Fruit fly (Drosophila melanogaster) whole organism, prepupa: ENCODE results near the gene Miga.

Source experiments
- Blimp-1 ChIP-seq: fragments of 200-800 bp; sonication (Bioruptor generic); optimal IDR thresholded peaks from 3 replicates; lab custom pipeline; 2017; ENCODE audit warnings: missing biosample characterization, missing genetic modification characterization, mild to moderate bottlenecking, moderate library complexity, missing genetic modification reagents
- CG10631 ChIP-seq: fragments of 200-800 bp; sonication (Bioruptor generic); optimal IDR thresholded peaks from 2 replicates; lab custom pipeline; 2016; ENCODE audit warnings: missing biosample characterization, missing genetic modification characterization
- CG10669 ChIP-seq: fragments of 200-800 bp; sonication (Bioruptor generic); optimal IDR thresholded peaks from 3 replicates; lab custom pipeline; 2018; ENCODE audit warnings: missing biosample characterization, mild to moderate bottlenecking, missing genetic modification characterization, moderate library complexity
- CG11294 ChIP-seq: fragments of 200-800 bp; sonication (Bioruptor generic); IDR thresholded peaks from 2 replicates; pipeline ENCODE4 v1.3.6; 2022; ENCODE audit warnings: missing biosample characterization, missing genetic modification characterization
- CG11762 ChIP-seq: fragments of 200-800 bp; sonication (Bioruptor generic); optimal IDR thresholded peaks from 3 replicates; lab custom pipeline; 2016; ENCODE audit warnings: missing biosample characterization, missing genetic modification characterization; ENCODE audit not compliant: insufficient read depth
- CG11902 ChIP-seq: fragments of 200-800 bp; sonication (Bioruptor generic); optimal IDR thresholded peaks from 3 replicates; lab custom pipeline; 2016; ENCODE audit warnings: missing biosample characterization, missing genetic modification characterization
- CG15336 ChIP-seq: fragments of 200-800 bp; sonication (Bioruptor generic); IDR thresholded peaks from 2 replicates; pipeline ENCODE4 v1.3.6; 2022; ENCODE audit warnings: missing biosample characterization, missing genetic modification characterization
- CG1621 ChIP-seq: fragments of 200-800 bp; sonication (Bioruptor generic); optimal IDR thresholded peaks from 3 replicates; lab custom pipeline; 2018; ENCODE audit warnings: missing biosample characterization, mild to moderate bottlenecking, missing genetic modification characterization
- CG16779 ChIP-seq: fragments of 200-800 bp; sonication (Bioruptor generic); optimal IDR thresholded peaks from 3 replicates; lab custom pipeline; 2017; ENCODE audit warnings: missing biosample characterization, mild to moderate bottlenecking, missing genetic modification characterization
- CG3032 ChIP-seq: fragments of 200-800 bp; optimal IDR thresholded peaks from 2 replicates; lab custom pipeline; 2019; ENCODE audit warnings: missing biosample characterization, mild to moderate bottlenecking, missing genetic modification characterization, moderate library complexity
- CG31627 ChIP-seq: fragments of 200-800 bp; sonication (Bioruptor generic); optimal IDR thresholded peaks from 3 replicates; lab custom pipeline; 2016; ENCODE audit warnings: missing biosample characterization, missing genetic modification characterization
- CG32006 ChIP-seq: fragments of 200-800 bp; sonication (Bioruptor generic); optimal IDR thresholded peaks from 3 replicates; lab custom pipeline; 2017; ENCODE audit warnings: missing biosample characterization, mild to moderate bottlenecking, missing genetic modification characterization
- CG3919 ChIP-seq: fragments of 200-800 bp; sonication (Bioruptor generic); optimal IDR thresholded peaks from 3 replicates; lab custom pipeline; 2016; ENCODE audit warnings: missing biosample characterization, missing genetic modification characterization
- CG4318 ChIP-seq: fragments of 200-800 bp; sonication (Bioruptor generic); optimal IDR thresholded peaks from 3 replicates; lab custom pipeline; 2017; ENCODE audit warnings: missing biosample characterization, mild to moderate bottlenecking, missing genetic modification characterization
- CG6276 ChIP-seq: fragments of 200-800 bp; sonication (Bioruptor generic); optimal IDR thresholded peaks from 2 replicates; lab custom pipeline; 2017; ENCODE audit warnings: missing biosample characterization, mild to moderate bottlenecking, missing genetic modification characterization
- CG6792 ChIP-seq: fragments of 200-800 bp; sonication (Bioruptor generic); optimal IDR thresholded peaks from 3 replicates; lab custom pipeline; 2016; ENCODE audit warnings: missing biosample characterization, missing genetic modification characterization
- CG7368 ChIP-seq: fragments of 200-800 bp; sonication (Bioruptor generic); optimal IDR thresholded peaks from 3 replicates; lab custom pipeline; 2016; ENCODE audit warnings: missing biosample characterization, missing genetic modification characterization
- CG8119 ChIP-seq: fragments of 200-800 bp; sonication (Bioruptor generic); IDR thresholded peaks from 3 replicates; pipeline ENCODE4 v1.3.6; 2022; ENCODE audit warnings: missing biosample characterization, missing genetic modification characterization
- CG8319 ChIP-seq: fragments of 200-800 bp; sonication (Bioruptor generic); optimal IDR thresholded peaks from 3 replicates; lab custom pipeline; 2016; ENCODE audit warnings: missing biosample characterization, missing genetic modification characterization
- CG9139 ChIP-seq: fragments of 200-800 bp; sonication (Bioruptor generic); optimal IDR thresholded peaks from 3 replicates; lab custom pipeline; 2017; ENCODE audit warnings: missing biosample characterization, mild to moderate bottlenecking, missing genetic modification characterization
- Eip75B ChIP-seq: fragments of 200-800 bp; sonication (Bioruptor generic); optimal IDR thresholded peaks from 3 replicates; lab custom pipeline; 2016; ENCODE audit warnings: missing biosample characterization, missing genetic modification characterization
- Eip93F ChIP-seq: fragments of 200-800 bp; sonication (Bioruptor generic); optimal IDR thresholded peaks from 2 replicates; lab custom pipeline; 2016; ENCODE audit warnings: missing biosample characterization, mild to moderate bottlenecking, missing genetic modification characterization
- Ets21C ChIP-seq: fragments of 200-800 bp; sonication (Bioruptor generic); optimal IDR thresholded peaks from 3 replicates; lab custom pipeline; 2016; ENCODE audit warnings: missing biosample characterization, missing genetic modification characterization
- Gug ChIP-seq: fragments of 200-800 bp; sonication (Bioruptor generic); IDR thresholded peaks from 2 replicates; pipeline ENCODE4 v1.3.6; 2022; ENCODE audit warnings: missing biosample characterization, missing genetic modification characterization
- Hr38 ChIP-seq: sonication (Bioruptor generic); optimal IDR thresholded peaks from 2 replicates; lab custom pipeline; 2016; ENCODE audit warnings: missing biosample characterization, missing genetic modification characterization
- Hr39 ChIP-seq: fragments of 200-800 bp; sonication (Bioruptor generic); optimal IDR thresholded peaks from 2 replicates; lab custom pipeline; 2016; ENCODE audit warnings: missing biosample characterization, missing genetic modification characterization
- Hr4 ChIP-seq: fragments of 200-800 bp; sonication (Bioruptor generic); optimal IDR thresholded peaks from 3 replicates; lab custom pipeline; 2016; ENCODE audit warnings: missing biosample characterization, missing genetic modification characterization
- Met ChIP-seq: fragments of 200-800 bp; sonication (Bioruptor generic); optimal IDR thresholded peaks from 3 replicates; lab custom pipeline; 2016; ENCODE audit warnings: missing biosample characterization, missing genetic modification characterization
- OdsH ChIP-seq: fragments of 200-800 bp; sonication (Bioruptor generic); optimal IDR thresholded peaks from 3 replicates; lab custom pipeline; 2016; ENCODE audit warnings: missing biosample characterization, missing genetic modification characterization
- Smox ChIP-seq: fragments of 200-800 bp; sonication (Bioruptor generic); optimal IDR thresholded peaks from 3 replicates; lab custom pipeline; 2016; ENCODE audit warnings: missing biosample characterization, missing genetic modification characterization
- Sox102F ChIP-seq: fragments of 200-800 bp; sonication (Bioruptor generic); optimal IDR thresholded peaks from 2 replicates; lab custom pipeline; 2016; ENCODE audit warnings: missing biosample characterization, mild to moderate bottlenecking, missing genetic modification characterization
- Sox14 ChIP-seq: fragments of 200-800 bp; sonication (Bioruptor generic); optimal IDR thresholded peaks from 3 replicates; lab custom pipeline; 2016; ENCODE audit warnings: missing biosample characterization, missing genetic modification characterization
- acj6 ChIP-seq: fragments of 200-800 bp; sonication (Bioruptor generic); optimal IDR thresholded peaks from 3 replicates; lab custom pipeline; 2016; ENCODE audit warnings: missing biosample characterization, missing genetic modification characterization
- cyc ChIP-seq: fragments of 200-800 bp; sonication (Bioruptor generic); optimal IDR thresholded peaks from 3 replicates; lab custom pipeline; 2016; ENCODE audit warnings: missing biosample characterization, missing genetic modification characterization
- dsx ChIP-seq: fragments of 200-800 bp; optimal IDR thresholded peaks from 3 replicates; lab custom pipeline; 2019; ENCODE audit warnings: missing biosample characterization, mild to moderate bottlenecking, missing genetic modification characterization, moderate library complexity; ENCODE audit not compliant: poor library complexity, severe bottlenecking
- esn ChIP-seq: fragments of 200-800 bp; sonication (Bioruptor generic); optimal IDR thresholded peaks from 2 replicates; lab custom pipeline; 2016; ENCODE audit warnings: missing biosample characterization, mild to moderate bottlenecking, missing genetic modification characterization, moderate library complexity
- fd85E ChIP-seq: fragments of 200-800 bp; sonication (Bioruptor generic); optimal IDR thresholded peaks from 3 replicates; lab custom pipeline; 2016; ENCODE audit warnings: missing biosample characterization, missing genetic modification characterization
- fkh ChIP-seq: fragments of 200-800 bp; sonication (Bioruptor generic); optimal IDR thresholded peaks from 3 replicates; lab custom pipeline; 2017; ENCODE audit warnings: missing biosample characterization, mild to moderate bottlenecking, missing genetic modification characterization, moderate library complexity
- spab ChIP-seq: fragments of 200-800 bp; sonication (Bioruptor generic); optimal IDR thresholded peaks from 2 replicates; lab custom pipeline; 2017; ENCODE audit warnings: missing biosample characterization, mild to moderate bottlenecking, missing genetic modification characterization, missing genetic modification reagents
- svp ChIP-seq: fragments of 200-800 bp; sonication (Bioruptor generic); peaks from one replicate; lab custom pipeline; 2016; ENCODE audit warnings: missing biosample characterization, missing genetic modification characterization
- topi ChIP-seq: fragments of 200-800 bp; sonication (Bioruptor generic); optimal IDR thresholded peaks from 3 replicates; lab custom pipeline; 2016; ENCODE audit warnings: missing biosample characterization, missing genetic modification characterization
- vri ChIP-seq: fragments of 200-800 bp; sonication (Bioruptor generic); optimal IDR thresholded peaks from 3 replicates; lab custom pipeline; 2016; ENCODE audit warnings: missing biosample characterization, mild to moderate bottlenecking, missing genetic modification characterization

Miga gene

DNA sequence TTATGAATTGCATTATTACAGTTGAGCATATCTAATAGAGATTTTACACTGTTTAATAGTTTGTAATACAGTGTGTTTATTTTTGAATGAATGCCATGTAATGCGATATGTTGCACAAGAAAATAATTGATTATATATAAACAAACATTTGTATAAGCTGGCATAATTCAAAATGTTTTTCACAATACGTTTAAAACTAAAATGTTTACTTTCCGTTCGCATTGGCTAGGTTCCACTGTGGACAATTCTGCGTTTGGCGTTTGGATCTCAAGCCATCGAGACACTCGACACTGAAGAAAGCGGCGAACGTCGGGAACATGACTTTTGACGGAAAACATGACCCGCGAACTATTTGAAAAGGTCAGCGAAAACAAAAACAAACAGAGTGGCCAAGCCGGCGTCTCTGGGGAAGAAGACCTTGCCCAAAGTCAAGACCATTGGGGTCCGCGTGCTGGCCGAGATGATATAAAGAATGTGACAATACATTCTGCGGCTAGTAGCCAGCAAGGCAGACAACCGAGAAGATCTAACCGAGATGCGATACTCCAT, 35.8 kb upstream of the Miga start, which contains the start of gene Cp7Fb:
Cp7Fb (plus strand) TSS at position 499 of the 549 bp plus-strand sequence.
- no peak for TF ChIP-seq CG3919
- no peak for TF ChIP-seq CG10631 (GFP tag; lab: Kevin White, UChicago)
- TF ChIP-seq Smox = no peak
- TF ChIP-seq CG3032 = no peak
- TF ChIP-seq esn (GFP tag; lab: Kevin White, UChicago) = no peak
- no peak for TF ChIP-seq topi (GFP tag; lab: Kevin White, UChicago)
- no peak for TF ChIP-seq CG10669 (GFP tag; lab: Kevin White, UChicago)
- TF ChIP-seq CG11294 (GFP tag; lab: Robert Waterston, UW) = no peak
- no peak for TF ChIP-seq Hr38
- TF ChIP-seq Ets21C (GFP tag; lab: Kevin White, UChicago) = no peak
- no peak for TF ChIP-seq Sox14 (GFP tag; lab: Kevin White, UChicago)
- no peak for TF ChIP-seq CG7368 (GFP tag; lab: Kevin White, UChicago)
- TF ChIP-seq fkh (GFP tag; lab: Kevin White, UChicago) = no peak
- TF ChIP-seq CG6276 (GFP tag; lab: Kevin White, UChicago) = no peak
- no peak for TF ChIP-seq CG6792 (GFP tag; lab: Kevin White, UChicago)
- TF ChIP-seq Blimp-1 (GFP tag; lab: Kevin White, UChicago) = no peak
- no peak for TF ChIP-seq cyc (GFP tag; lab: Kevin White, UChicago)
- no peak for TF ChIP-seq Eip75B (GFP tag; lab: Kevin White, UChicago)
- TF ChIP-seq CG15336 (GFP tag; lab: Robert Waterston, UW) = no peak
- TF ChIP-seq acj6 (GFP tag; lab: Kevin White, UChicago) = no peak
- TF ChIP-seq, all 60 proteins: peak for 0

DNA sequence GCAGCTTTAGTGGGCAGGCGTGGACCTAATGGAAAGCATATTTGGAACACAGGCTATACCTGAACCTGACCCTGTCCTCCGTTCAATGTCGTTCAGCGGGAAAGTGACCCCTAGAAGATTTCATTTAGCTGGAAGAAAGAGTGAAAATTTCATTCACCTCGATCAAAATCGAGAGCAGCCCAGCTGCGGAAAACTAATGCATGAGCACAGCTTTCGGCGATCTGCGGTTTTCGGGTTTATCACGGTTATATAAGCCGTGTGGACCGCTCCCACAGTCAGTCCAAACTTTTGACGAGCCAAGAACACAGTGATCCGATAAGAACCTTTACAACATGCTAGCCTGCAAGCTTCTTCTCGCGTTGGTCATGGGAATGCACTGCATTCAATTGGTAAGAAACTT, 33.0 kb upstream of the Miga start, which contains the start of gene Cp7Fa:
Cp7Fa (plus strand) TSS at position 301 of the 400 bp plus-strand sequence.
- no peak for TF ChIP-seq Hr39 (GFP tag; lab: Kevin White, UChicago)

DNA sequence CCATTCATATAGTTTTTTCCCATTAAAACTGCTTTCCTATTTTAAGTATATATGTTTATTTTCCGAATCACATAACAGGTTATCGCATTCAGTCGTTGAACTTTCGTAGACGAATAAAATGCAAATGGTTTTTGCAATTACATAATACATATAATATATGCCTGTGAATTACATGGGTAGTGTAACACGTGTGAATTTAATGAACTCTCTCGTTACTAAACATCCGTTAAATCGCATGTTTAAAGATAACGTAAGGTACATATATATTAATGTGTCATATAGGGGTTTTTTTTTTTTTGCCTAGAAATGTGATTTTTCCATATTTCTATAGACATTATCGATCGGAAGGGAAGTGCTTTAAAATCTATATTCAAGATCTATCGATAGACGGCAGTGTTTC, 32.0 kb upstream of the Miga start:
- TF ChIP-seq Eip93F (GFP tag; lab: Kevin White, UChicago) (no peak), vri (GFP tag; lab: Kevin White, UChicago) (no peak), CG11762 (no peak), Ets21C (GFP tag; lab: Kevin White, UChicago) (no peak), Met (GFP tag; lab: Kevin White, UChicago) (no peak), CG16779 (tag; lab: Kevin White, UChicago) (no peak), CG10669 (GFP tag; lab: Kevin White, UChicago) (no peak), CG3032 (no peak), CG11902 (GFP tag; lab: Kevin White, UChicago) (no peak), CG8319 (GFP tag; lab: Kevin White, UChicago) (no peak), dsx (GFP tag; lab: Kevin White, UChicago) (no peak), spab (GFP tag; lab: Kevin White, UChicago) (no peak), Hr38 (no peak), Smox (no peak), CG4318 (no peak)

DNA sequence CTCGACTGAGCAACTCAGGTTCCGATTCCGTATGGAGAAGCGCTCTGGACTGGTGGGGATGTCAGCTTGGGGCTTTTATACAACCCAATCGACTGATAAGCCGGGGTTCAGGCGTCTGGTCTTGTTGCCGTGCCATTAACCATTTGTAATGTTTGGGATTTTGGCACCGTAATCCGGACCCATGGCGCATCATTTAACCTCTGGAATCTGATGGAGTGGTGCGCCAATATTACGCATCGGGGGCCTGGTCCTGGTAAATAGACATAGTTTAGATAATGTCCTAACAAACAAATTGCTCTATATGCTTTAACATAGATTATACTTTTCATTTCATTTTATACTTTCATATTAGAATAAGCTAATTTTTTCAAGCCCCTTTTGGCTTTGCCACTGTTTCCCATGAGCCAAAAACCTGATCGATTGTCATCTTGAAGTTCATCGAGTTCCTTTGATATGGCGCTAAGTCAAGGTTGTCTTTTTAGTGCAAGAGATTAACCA, 31.4 kb upstream of the Miga start, which contains the start of gene CG12116:
CG12116 (minus strand) TSS at position 51 of the 498 bp plus-strand sequence.
- TF ChIP-seq topi (GFP tag; lab: Kevin White, UChicago) (no peak), CG8119 (GFP tag; lab: Robert Waterston, UW) (no peak), CG32006 (no peak), svp (GFP tag; lab: Kevin White, UChicago) (peak; percentile 98), cyc (GFP tag; lab: Kevin White, UChicago) (no peak), CG3919 (no peak), esn (GFP tag; lab: Kevin White, UChicago) (no peak), Hr4 (GFP tag; lab: Kevin White, UChicago) (no peak), CG1621 (tag; lab: Kevin White, UChicago) (no peak), Sox14 (GFP tag; lab: Kevin White, UChicago) (no peak), CG6276 (GFP tag; lab: Kevin White, UChicago) (no peak), CG15336 (GFP tag; lab: Robert Waterston, UW) (no peak), Blimp-1 (GFP tag; lab: Kevin White, UChicago) (no peak), Sox102F (GFP tag; lab: Kevin White, UChicago) (peak; percentile 18), Met (GFP tag; lab: Kevin White, UChicago) (peak; percentile 13), CG16779 (tag; lab: Kevin White, UChicago) (no peak), Hr39 (GFP tag; lab: Kevin White, UChicago) (peak; percentile 24), Smox (peak; percentile 18), CG31627 (GFP tag; lab: Kevin White, UChicago) (peak; percentile 7), fd85E (GFP tag; lab: Kevin White, UChicago) (no peak), CG7368 (GFP tag; lab: Kevin White, UChicago) (no peak), Gug (GFP tag; lab: Robert Waterston, UW) (no peak), OdsH (GFP tag; lab: Kevin White, UChicago) (no peak), CG9139 (no peak)
